Worm (Caenorhabditis elegans): ENCODE results near the gene F53B1.2.

ce11 chrX:2140610-2141009, 31.8 kb downstream of the F53B1.2 start:
- TF ChIP-seq nhr-11 (tag; optimal IDR thresholded peaks at IDR 0.05) (no peak), unc-86 (tag; optimal IDR thresholded peaks at IDR 0.05) (no peak), ztf-16 (tag; optimal IDR thresholded peaks at IDR 0.05) (no peak), pag-3 (tag; optimal IDR thresholded peaks at IDR 0.05; ENCODE audit: borderline replicate concordance) (no peak), ama-1 (optimal IDR thresholded peaks at IDR 0.05) (no peak), sdc-2 (tag; optimal IDR thresholded peaks at IDR 0.05) (no peak)

Measured in whole organism, late embryonic.